Fruit fly (Drosophila melanogaster): ENCODE results near the gene CG4036.

Gene CG4036

DNA sequence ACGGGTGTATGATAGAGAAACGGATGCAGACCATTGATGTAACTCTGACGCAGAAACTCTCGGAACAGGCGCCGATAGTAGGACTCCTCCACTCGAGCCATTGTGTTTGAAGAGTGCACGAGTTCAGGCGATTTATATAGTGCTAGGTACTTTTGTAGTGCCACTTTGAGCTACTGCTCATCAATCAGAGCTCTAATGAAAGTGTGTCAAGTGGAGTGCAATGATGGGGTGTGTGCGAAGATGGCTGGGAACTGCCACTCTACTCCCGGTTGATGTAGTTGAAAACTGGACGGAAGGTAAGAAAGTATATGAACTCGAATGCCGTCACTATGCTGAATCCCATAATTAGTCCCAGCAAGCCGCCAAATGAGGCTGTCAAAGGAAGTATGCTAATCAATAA, 19.8 kb upstream of the CG4036 start, which contains the start of gene ppk18:
ppk18 (minus strand) TSS at position 101 of the 400 bp plus-strand sequence.
- TF ChIP-seq Lpt (GFP tag; optimal IDR thresholded peaks at IDR 0.05) (no peak), ken (GFP tag; IDR thresholded peaks at IDR 0.05) (no peak), CG16863 (GFP tag; optimal IDR thresholded peaks at IDR 0.05) (no peak), zfh1 (GFP tag; IDR thresholded peaks at IDR 0.05) (no peak), pho (GFP tag; optimal IDR thresholded peaks at IDR 0.05) (no peak), Stat92E (GFP tag; optimal IDR thresholded peaks at IDR 0.05) (no peak), ase (GFP tag; IDR thresholded peaks at IDR 0.05) (no peak), NK7.1 (GFP tag; optimal IDR thresholded peaks at IDR 0.05) (no peak), Nf-YA (GFP tag; IDR thresholded peaks at IDR 0.05) (no peak), Poxn (GFP tag; IDR thresholded peaks at IDR 0.05) (no peak), eve (GFP tag; optimal IDR thresholded peaks at IDR 0.05) (no peak)

DNA sequence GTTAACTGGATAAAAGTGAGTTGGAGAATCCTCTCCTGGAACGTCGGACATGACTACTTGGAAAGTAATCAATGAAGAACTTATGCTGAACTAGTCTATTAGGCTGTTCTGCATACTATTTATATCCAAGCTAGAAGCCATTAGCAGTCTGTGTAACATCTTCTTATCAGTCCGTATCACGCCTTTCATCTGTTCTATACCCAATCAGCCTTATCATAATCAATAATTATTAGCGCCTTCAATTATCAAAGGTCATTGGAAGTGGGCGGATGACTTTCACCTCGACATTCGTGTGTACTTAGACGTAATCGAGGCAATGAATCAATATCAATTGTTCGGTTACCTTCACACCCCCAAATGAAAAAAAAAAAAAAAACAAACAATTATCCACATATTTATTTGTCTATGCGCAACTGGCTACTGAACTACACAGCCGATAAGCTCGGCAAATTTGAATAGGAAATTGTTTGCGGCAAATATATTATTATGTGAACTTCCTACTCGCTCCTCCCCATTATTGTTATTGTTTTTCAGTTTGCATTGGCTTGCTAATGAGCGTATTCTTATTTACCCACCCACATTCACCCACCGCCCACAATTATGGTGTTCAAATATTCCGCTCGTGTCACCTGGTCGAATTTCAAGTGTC, 15.6 kb upstream of the CG4036 start, which contains the start of the genes ppk11 and ppk16:
ppk11 (minus strand) TSS at position 51 of the 649 bp plus-strand sequence.
ppk16 (minus strand) TSS at position 51 of the 649 bp plus-strand sequence.
- no peak for TF ChIP-seq sc (optimal IDR thresholded peaks at IDR 0.05)
- TF ChIP-seq sc (GFP tag; optimal IDR thresholded peaks at IDR 0.05), result peak; percentile 7
- no peak for TF ChIP-seq Nf-YB (GFP tag; optimal IDR thresholded peaks at IDR 0.05)
- TF ChIP-seq Hmr (GFP tag; optimal IDR thresholded peaks at IDR 0.05), result peak; percentile 65
- peak; percentile 24; the same call in 1 of the 2 replicates for TF ChIP-seq seq (GFP tag; IDR thresholded peaks at IDR 0.05)
- no peak for TF ChIP-seq br (optimal IDR thresholded peaks at IDR 0.05)
- peak; percentile 10 for TF ChIP-seq CG9609 (GFP tag; optimal IDR thresholded peaks at IDR 0.05)
- no peak for TF ChIP-seq CkIIα-i1 (GFP tag; IDR thresholded peaks at IDR 0.05)
- TF ChIP-seq HLH4C (GFP tag; IDR thresholded peaks at IDR 0.05; ENCODE audit: partially characterized antibody), result no peak
- TF ChIP-seq ci (GFP tag; IDR thresholded peaks at IDR 0.05), result 0 out of 3 replicates have a peak, but pooled peaks have one; percentile 33
- TF ChIP-seq tap (tag; optimal IDR thresholded peaks at IDR 0.05), result no peak
- no peak for TF ChIP-seq dan (GFP tag; IDR thresholded peaks at IDR 0.05)
- peak; percentile 46 for TF ChIP-seq CG6813 (GFP tag; optimal IDR thresholded peaks at IDR 0.05)
- peak; percentile 60 for TF ChIP-seq CG2678 (tag; optimal IDR thresholded peaks at IDR 0.05)
- no peak for TF ChIP-seq dimm (GFP tag; IDR thresholded peaks at IDR 0.05)
- no peak for TF ChIP-seq CG10147 (GFP tag; optimal IDR thresholded peaks at IDR 0.05)
- peak; percentile 15 for TF ChIP-seq pnt (GFP tag; optimal IDR thresholded peaks at IDR 0.05)
- no peak for TF ChIP-seq Drgx (GFP tag; IDR thresholded peaks at IDR 0.05)
- no peak for TF ChIP-seq CG13287 (GFP tag; IDR thresholded peaks at IDR 0.05; ENCODE audit: partially characterized antibody)
- no peak for TF ChIP-seq pfk (GFP tag; optimal IDR thresholded peaks at IDR 0.05)
- TF ChIP-seq crc (GFP tag; optimal IDR thresholded peaks at IDR 0.05), result peak; percentile 12
- no peak for TF ChIP-seq ranshi (GFP tag; IDR thresholded peaks at IDR 0.05)
- TF ChIP-seq Meics (GFP tag; optimal IDR thresholded peaks at IDR 0.05), result peak; percentile 16
- no peak for TF ChIP-seq run (tag; optimal IDR thresholded peaks at IDR 0.05)
- TF ChIP-seq onecut (GFP tag; IDR thresholded peaks at IDR 0.05), result no peak
- peak; percentile 53 for TF ChIP-seq CG10209 (GFP tag; optimal IDR thresholded peaks at IDR 0.05)
- TF ChIP-seq salm (tag; optimal IDR thresholded peaks at IDR 0.05), result no peak
- no peak for TF ChIP-seq sob (GFP tag; IDR thresholded peaks at IDR 0.05)
- no peak for TF ChIP-seq CG2129 (GFP tag; IDR thresholded peaks at IDR 0.05; ENCODE audit: partially characterized antibody)
- TF ChIP-seq CG18764 (GFP tag; optimal IDR thresholded peaks at IDR 0.05), result peak; percentile 48
- peak; percentile 46 for TF ChIP-seq CG13296 (GFP tag; optimal IDR thresholded peaks at IDR 0.05)
- peak; percentile 54 for TF ChIP-seq CG11398 (GFP tag; optimal IDR thresholded peaks at IDR 0.05)
- no peak for TF ChIP-seq CG17802 (tag; optimal IDR thresholded peaks at IDR 0.05)
- TF ChIP-seq CG3281 (GFP tag; optimal IDR thresholded peaks at IDR 0.05), result peak; percentile 56
- TF ChIP-seq Sox100B (GFP tag; optimal IDR thresholded peaks at IDR 0.05), result peak; percentile 19
- TF ChIP-seq CG12236 (GFP tag; optimal IDR thresholded peaks at IDR 0.05), result peak; percentile 56
- TF ChIP-seq CG11247 (GFP tag; IDR thresholded peaks at IDR 0.05), result no peak
- TF ChIP-seq E2f2 (GFP tag; IDR thresholded peaks at IDR 0.05), result 0 out of 2 replicates have a peak, but pooled peaks have one; percentile 20
- no peak for TF ChIP-seq slou (GFP tag; optimal IDR thresholded peaks at IDR 0.05)

Measured in whole organism, embryonic.